Worm (Caenorhabditis elegans): ENCODE data around the gene famh-161.

Gene famh-161

ce11 chrV:20551096-20551495 lies 17.1 kb upstream of the famh-161 start, which contains the start of gene Y38H6C.20:
Gene Y38H6C.20 (minus strand): TSS chrV:20551196.
- TF ChIP-seq madf-2 (tag; optimal IDR thresholded peaks at IDR 0.05) = no peak
- no peak for TF ChIP-seq nfya-1 (tag; optimal IDR thresholded peaks at IDR 0.05)
- TF ChIP-seq elt-4 (tag; optimal IDR thresholded peaks at IDR 0.05) = no peak

- TF ChIP-seq T23F11.4 (GFP tag; optimal IDR thresholded peaks at IDR 0.05) (no peak), ceh-22 (tag; optimal IDR thresholded peaks at IDR 0.05) (no peak), pat-9 (tag; optimal IDR thresholded peaks at IDR 0.05) (no peak), nhr-232 (tag; optimal IDR thresholded peaks at IDR 0.05) (no peak), elt-4 (tag; optimal IDR thresholded peaks at IDR 0.05) (no peak), ceh-48 (tag; optimal IDR thresholded peaks at IDR 0.05) (no peak), hlh-30 (tag; optimal IDR thresholded peaks at IDR 0.05; ENCODE audit: insufficient read depth) (no peak), unc-86 (tag; optimal IDR thresholded peaks at IDR 0.05) (no peak), fkh-6 (tag; optimal IDR thresholded peaks at IDR 0.05) (no peak), mec-3 (tag; optimal IDR thresholded peaks at IDR 0.05; ENCODE audit: borderline replicate concordance) (no peak), syd-9 (tag; optimal IDR thresholded peaks at IDR 0.05) (no peak), ceh-2 (tag; optimal IDR thresholded peaks at IDR 0.05) (no peak), odd-2 (tag; optimal IDR thresholded peaks at IDR 0.05) (no peak), ceh-9 (tag; optimal IDR thresholded peaks at IDR 0.05) (no peak), pha-4 (tag; optimal IDR thresholded peaks at IDR 0.05) (no peak), dmd-4 (tag; optimal IDR thresholded peaks at IDR 0.05; ENCODE audit: borderline replicate concordance) (no peak), unc-55 (GFP tag; optimal IDR thresholded peaks at IDR 0.05) (no peak), pha-2 (tag; optimal IDR thresholded peaks at IDR 0.05) (no peak)
Measured at ce11 chrV:20547048-20547447, 13.1 kb upstream of the famh-161 start, which contains the start of gene Y38H6C.18. Gene Y38H6C.18 (minus strand): TSS chrV:20547148.

- TF ChIP-seq dmd-4 (tag; optimal IDR thresholded peaks at IDR 0.05; ENCODE audit: borderline replicate concordance) (no peak), tbx-7 (tag; optimal IDR thresholded peaks at IDR 0.05) (no peak), ceh-19 (GFP tag; optimal IDR thresholded peaks at IDR 0.05) (no peak), ama-1 (optimal IDR thresholded peaks at IDR 0.05) (no peak), mec-3 (tag; optimal IDR thresholded peaks at IDR 0.05; ENCODE audit: borderline replicate concordance) (no peak), sdc-2 (tag; optimal IDR thresholded peaks at IDR 0.05) (no peak), lim-6 (tag; optimal IDR thresholded peaks at IDR 0.05) (no peak), dve-1 (tag; optimal IDR thresholded peaks at IDR 0.05) (no peak), hlh-13 (GFP tag; optimal IDR thresholded peaks at IDR 0.05) (no peak), npax-4 (tag; optimal IDR thresholded peaks at IDR 0.05) (no peak), elt-4 (tag; optimal IDR thresholded peaks at IDR 0.05) (no peak), hlh-15 (tag; optimal IDR thresholded peaks at IDR 0.05) (no peak), hlh-8 (tag; optimal IDR thresholded peaks at IDR 0.05) (no peak), ceh-34 (tag; optimal IDR thresholded peaks at IDR 0.05) (no peak), gmeb-2 (tag; optimal IDR thresholded peaks at IDR 0.05) (no peak), syd-9 (tag; optimal IDR thresholded peaks at IDR 0.05) (no peak), ceh-45 (GFP tag; IDR thresholded peaks at IDR 0.05) (no peak), ceh-48 (tag; optimal IDR thresholded peaks at IDR 0.05) (no peak), odd-2 (tag; optimal IDR thresholded peaks at IDR 0.05) (no peak), ahr-1 (tag; optimal IDR thresholded peaks at IDR 0.05) (no peak)
Measured at ce11 chrV:20545742-20546141, 11.8 kb upstream of the famh-161 start.

- TF ChIP-seq fkh-10 (GFP tag; optimal IDR thresholded peaks at IDR 0.05) (no peak), ttx-3 (tag; optimal IDR thresholded peaks at IDR 0.05) (no peak), rnt-1 (tag; optimal IDR thresholded peaks at IDR 0.05) (no peak), ets-4 (tag; optimal IDR thresholded peaks at IDR 0.05) (no peak), hlh-30 (tag; optimal IDR thresholded peaks at IDR 0.05; ENCODE audit: insufficient read depth) (no peak), Y22D7AL.16 (tag; optimal IDR thresholded peaks at IDR 0.05) (no peak), dmd-4 (tag; optimal IDR thresholded peaks at IDR 0.05; ENCODE audit: borderline replicate concordance) (no peak), syd-9 (tag; optimal IDR thresholded peaks at IDR 0.05) (no peak), elt-4 (tag; optimal IDR thresholded peaks at IDR 0.05) (no peak), tbx-2 (tag; optimal IDR thresholded peaks at IDR 0.05) (no peak), K02D7.2 (tag; optimal IDR thresholded peaks at IDR 0.05) (no peak)
Measured at ce11 chrV:20544610-20545009, 10.6 kb upstream of the famh-161 start.

Data from whole organism, late embryonic.